Fruit fly (Drosophila melanogaster): Measurements from ENCODE around the gene CG13114.

Gene CG13114

dm6 chr2L:9585942-9586341 is 40.3 kb downstream of the CG13114 start:
- TF ChIP-seq CG5204 (GFP tag; optimal IDR thresholded peaks at IDR 0.05) (no peak), CG11617 (GFP tag; optimal IDR thresholded peaks at IDR 0.05) (no peak), tj (GFP tag; optimal IDR thresholded peaks at IDR 0.05) (no peak), CG7045 (GFP tag; optimal IDR thresholded peaks at IDR 0.05) (no peak), cnc (optimal IDR thresholded peaks at IDR 0.05) (no peak), Hr96 (GFP tag; optimal IDR thresholded peaks at IDR 0.05) (no peak), CG14711 (tag; optimal IDR thresholded peaks at IDR 0.05) (no peak), CG1620 (GFP tag; optimal IDR thresholded peaks at IDR 0.05) (no peak), CG12768 (GFP tag; optimal IDR thresholded peaks at IDR 0.05) (no peak), Mnt (GFP tag; optimal IDR thresholded peaks at IDR 0.05) (no peak), CG33017 (tag; optimal IDR thresholded peaks at IDR 0.05) (no peak), toe (GFP tag; optimal IDR thresholded peaks at IDR 0.05) (no peak), pad (GFP tag; optimal IDR thresholded peaks at IDR 0.05) (no peak), ovo (GFP tag; optimal IDR thresholded peaks at IDR 0.05) (no peak), Clk (GFP tag; optimal IDR thresholded peaks at IDR 0.05) (no peak)

DNA sequence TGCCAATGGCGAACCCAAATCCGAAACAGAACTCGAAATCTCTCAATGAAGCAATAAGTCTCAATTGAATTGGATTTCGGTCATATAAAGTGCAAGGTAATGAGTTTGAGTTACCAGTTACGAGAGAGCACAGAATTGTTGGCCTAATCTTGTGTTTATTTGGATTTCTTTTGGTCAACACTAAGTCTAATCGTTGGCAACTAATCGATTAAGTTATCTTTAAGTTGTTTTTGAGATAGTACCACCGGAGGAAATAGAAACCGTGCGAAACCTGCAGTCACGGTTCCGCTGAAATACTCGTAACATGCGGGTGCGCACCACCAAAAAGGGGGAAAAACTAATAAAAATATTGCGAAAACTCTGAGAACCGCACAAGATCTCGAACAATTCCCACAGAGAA is 43.6 kb downstream of the CG13114 start, which contains the start of gene CG3841:
Gene CG3841, plus strand, starts transcription at position 301 of the 400 bp plus-strand sequence.
- TF ChIP-seq CG14711 (tag; optimal IDR thresholded peaks at IDR 0.05) (no peak), cnc (optimal IDR thresholded peaks at IDR 0.05) (no peak), CG12768 (GFP tag; optimal IDR thresholded peaks at IDR 0.05) (no peak), pad (GFP tag; optimal IDR thresholded peaks at IDR 0.05) (no peak), CG1620 (GFP tag; optimal IDR thresholded peaks at IDR 0.05) (no peak), ovo (GFP tag; optimal IDR thresholded peaks at IDR 0.05) (no peak), CG5204 (GFP tag; optimal IDR thresholded peaks at IDR 0.05) (no peak), cic (GFP tag; optimal IDR thresholded peaks at IDR 0.05) (no peak)

dm6 chr2L:9591146-9591545 is 45.5 kb downstream of the CG13114 start:
- TF ChIP-seq pad (GFP tag; optimal IDR thresholded peaks at IDR 0.05) = no peak
- no peak for TF ChIP-seq cnc (optimal IDR thresholded peaks at IDR 0.05)
- no peak for TF ChIP-seq Clk (GFP tag; optimal IDR thresholded peaks at IDR 0.05)
- no peak for TF ChIP-seq cic (GFP tag; optimal IDR thresholded peaks at IDR 0.05)
- no peak for TF ChIP-seq Hr96 (GFP tag; optimal IDR thresholded peaks at IDR 0.05)
- TF ChIP-seq CG11617 (GFP tag; optimal IDR thresholded peaks at IDR 0.05) = no peak
- TF ChIP-seq CG14711 (tag; optimal IDR thresholded peaks at IDR 0.05) = no peak
- TF ChIP-seq kay (GFP tag; ENCODE audit: borderline replicate concordance) = no peak
- no peak for TF ChIP-seq Crg-1 (GFP tag; optimal IDR thresholded peaks at IDR 0.05)
- no peak for TF ChIP-seq bab1 (GFP tag; optimal IDR thresholded peaks at IDR 0.05)
- TF ChIP-seq ovo (GFP tag; optimal IDR thresholded peaks at IDR 0.05) = no peak
- TF ChIP-seq CG7045 (GFP tag; optimal IDR thresholded peaks at IDR 0.05) = no peak
- no peak for TF ChIP-seq Mnt (GFP tag; optimal IDR thresholded peaks at IDR 0.05)
- TF ChIP-seq tj (GFP tag; optimal IDR thresholded peaks at IDR 0.05) = no peak
- no peak for TF ChIP-seq CG7101 (tag; optimal IDR thresholded peaks at IDR 0.05)
- no peak for TF ChIP-seq CG1620 (GFP tag; optimal IDR thresholded peaks at IDR 0.05)

DNA sequence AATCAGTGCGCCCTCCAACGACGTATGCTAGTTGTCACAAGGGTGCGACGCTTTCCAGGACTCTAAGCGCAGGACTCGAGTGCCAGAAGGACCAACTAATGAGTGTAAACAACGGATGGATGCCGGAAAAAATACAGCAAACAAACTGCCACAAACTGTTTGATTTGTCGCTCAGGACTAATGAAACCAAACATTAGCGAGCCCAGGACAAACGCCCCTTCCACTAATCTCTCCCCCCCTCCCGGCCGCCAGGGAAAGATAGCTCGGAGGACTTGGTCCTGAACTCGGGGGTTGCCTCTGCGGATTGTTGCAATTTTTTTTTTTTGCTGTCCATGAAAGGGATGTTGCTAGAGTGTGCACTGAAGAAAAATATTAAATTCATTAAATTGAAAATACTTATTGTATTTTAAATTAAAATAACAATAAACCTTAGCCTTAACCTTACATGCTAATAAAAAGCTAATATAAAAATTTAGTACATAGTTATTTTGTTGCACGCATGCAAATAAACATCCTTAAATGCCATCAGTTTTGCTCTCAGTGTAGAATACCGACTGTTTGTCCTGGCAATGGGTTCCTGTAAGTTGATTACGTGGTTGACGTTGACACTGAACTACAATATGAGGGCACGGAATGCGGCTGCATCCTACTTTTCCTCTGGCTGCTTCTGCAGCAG is 49.2 kb downstream of the CG13114 start:
- TF ChIP-seq CG11617 (GFP tag; optimal IDR thresholded peaks at IDR 0.05) = no peak
- no peak for TF ChIP-seq Hr96 (GFP tag; optimal IDR thresholded peaks at IDR 0.05)
- no peak for TF ChIP-seq ovo (GFP tag; optimal IDR thresholded peaks at IDR 0.05)
- TF ChIP-seq cnc (optimal IDR thresholded peaks at IDR 0.05) = no peak
- no peak for TF ChIP-seq bab1 (GFP tag; optimal IDR thresholded peaks at IDR 0.05)
- TF ChIP-seq Mnt (GFP tag; optimal IDR thresholded peaks at IDR 0.05) = no peak
- no peak for TF ChIP-seq toe (GFP tag; optimal IDR thresholded peaks at IDR 0.05)
- no peak for TF ChIP-seq CG7101 (tag; optimal IDR thresholded peaks at IDR 0.05)
- no peak for TF ChIP-seq kay (GFP tag; ENCODE audit: borderline replicate concordance)
- no peak for TF ChIP-seq CG12768 (GFP tag; optimal IDR thresholded peaks at IDR 0.05)
- TF ChIP-seq CG5204 (GFP tag; optimal IDR thresholded peaks at IDR 0.05) = no peak
- no peak for TF ChIP-seq cic (GFP tag; optimal IDR thresholded peaks at IDR 0.05)
- no peak for TF ChIP-seq pad (GFP tag; optimal IDR thresholded peaks at IDR 0.05)
- no peak for TF ChIP-seq tj (GFP tag; optimal IDR thresholded peaks at IDR 0.05)
- no peak for TF ChIP-seq CG14711 (tag; optimal IDR thresholded peaks at IDR 0.05)
- TF ChIP-seq CG33017 (tag; optimal IDR thresholded peaks at IDR 0.05) = no peak
- TF ChIP-seq Clk (GFP tag; optimal IDR thresholded peaks at IDR 0.05) = no peak
- no peak for TF ChIP-seq Crg-1 (GFP tag; optimal IDR thresholded peaks at IDR 0.05)
- TF ChIP-seq CG7045 (GFP tag; optimal IDR thresholded peaks at IDR 0.05) = no peak
- no peak for TF ChIP-seq CG1620 (GFP tag; optimal IDR thresholded peaks at IDR 0.05)

All from whole organism, adult.